Worm (Caenorhabditis elegans): ENCODE results near the gene che-12.
A peak's percentile ranks its signal among the peaks of the same experiment; 100 is the strongest.

Gene che-12

DNA sequence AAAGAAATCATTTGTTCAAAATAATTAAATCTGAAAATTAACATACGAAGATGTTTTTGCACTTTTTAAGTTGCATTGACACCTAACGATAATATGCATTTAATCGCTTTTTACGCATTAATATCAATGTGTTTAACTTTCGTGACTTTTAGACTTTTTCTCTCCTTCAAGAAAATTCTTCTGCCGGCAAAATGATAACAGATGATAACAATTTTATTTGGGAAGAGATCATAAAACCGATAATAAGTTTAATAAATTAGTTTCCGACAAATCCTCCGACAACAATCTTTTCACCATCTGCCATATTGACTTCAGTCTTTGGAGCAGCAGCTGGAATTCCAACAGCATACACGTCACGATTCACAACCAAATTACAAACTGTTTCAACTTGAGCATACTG, 27.1 kb downstream of the che-12 start (continued):
- TF ChIP-seq rbr-2 (tag; optimal IDR thresholded peaks at IDR 0.05) (no peak), vab-7 (GFP tag; IDR thresholded peaks at IDR 0.05) (no peak), hmg-1.1 (GFP tag; IDR thresholded peaks at IDR 0.05) (no peak), lin-29 (GFP tag; IDR thresholded peaks at IDR 0.05) (no peak), aha-1 (tag) (no peak), Y105C5A.15 (GFP tag; IDR thresholded peaks at IDR 0.05) (no peak), dpl-1 (GFP tag; optimal IDR thresholded peaks at IDR 0.05) (no peak), mxl-3 (GFP tag; optimal IDR thresholded peaks at IDR 0.05) (no peak), daf-16 (GFP tag; optimal IDR thresholded peaks at IDR 0.05) (no peak), daf-16 (tag; optimal IDR thresholded peaks at IDR 0.05) (peak; percentile 88), ctbp-1 (GFP tag; IDR thresholded peaks at IDR 0.05) (no peak), skn-1 (tag; optimal IDR thresholded peaks at IDR 0.05) (no peak), madf-9 (GFP tag; conservative IDR thresholded peaks at IDR 0.05) (no peak), T26A8.4 (GFP tag; IDR thresholded peaks at IDR 0.05) (no peak), set-16 (GFP tag; IDR thresholded peaks at IDR 0.05) (no peak), D1046.2 (GFP tag; IDR thresholded peaks at IDR 0.05) (no peak), snpc-1.2 (GFP tag; IDR thresholded peaks at IDR 0.05) (no peak), nhr-6 (tag; optimal IDR thresholded peaks at IDR 0.05) (no peak), arid-1 (GFP tag; conservative IDR thresholded peaks at IDR 0.05) (no peak), nhr-28 (tag; optimal IDR thresholded peaks at IDR 0.05) (peak; percentile 70), nhr-77 (tag; optimal IDR thresholded peaks at IDR 0.05) (peak; percentile 28), nhr-42 (GFP tag; IDR thresholded peaks at IDR 0.05) (no peak), nhr-237 (tag; optimal IDR thresholded peaks at IDR 0.05) (no peak), nhr-48 (tag; optimal IDR thresholded peaks at IDR 0.05) (no peak), ZK546.5 (tag; optimal IDR thresholded peaks at IDR 0.05) (no peak), lin-38 (GFP tag; IDR thresholded peaks at IDR 0.05) (no peak), ces-1 (GFP tag; optimal IDR thresholded peaks at IDR 0.05) (no peak), ceh-28 (tag; optimal IDR thresholded peaks at IDR 0.05) (no peak), nhr-11 (tag; optimal IDR thresholded peaks at IDR 0.05) (no peak), hlh-11 (tag; optimal IDR thresholded peaks at IDR 0.05) (peak; percentile 46), ama-1 (optimal IDR thresholded peaks at IDR 0.05) (no peak), lin-13 (GFP tag; optimal IDR thresholded peaks at IDR 0.05) (no peak), dmd-6 (GFP tag; IDR thresholded peaks at IDR 0.05) (peak; percentile 63), ceh-44 (GFP tag; IDR thresholded peaks at IDR 0.05) (no peak), dve-1 (tag; optimal IDR thresholded peaks at IDR 0.05; ENCODE audit: insufficient read depth) (peak; percentile 83)

DNA sequence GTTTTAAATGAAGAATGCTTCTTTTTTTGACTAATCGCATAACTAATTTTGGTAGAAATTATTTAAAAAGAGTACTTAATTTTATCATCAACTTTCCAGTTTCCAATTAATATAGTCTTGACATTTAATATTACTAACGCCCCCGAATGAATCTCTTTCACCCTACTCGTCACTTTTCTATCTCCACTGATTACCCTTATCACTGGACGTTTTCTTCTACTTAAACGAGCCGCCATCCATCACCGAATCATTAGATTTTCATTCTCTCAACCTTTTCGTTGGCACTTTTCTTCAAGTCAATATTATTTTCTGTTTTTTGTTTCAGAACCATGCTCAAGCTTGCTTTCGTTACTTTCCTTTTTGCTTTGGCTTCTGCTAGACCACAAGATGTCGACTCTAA, 29.6 kb downstream of the che-12 start, which contains the start of gene lys-1:
TSS of gene lys-1 (plus strand) at position 326 of the 400 bp plus-strand sequence.
- peak; percentile 48 for TF ChIP-seq hlh-11 (tag; optimal IDR thresholded peaks at IDR 0.05)
- TF ChIP-seq dve-1 (tag; optimal IDR thresholded peaks at IDR 0.05; ENCODE audit: insufficient read depth): peak; percentile 24
- TF ChIP-seq zfp-2 (tag; optimal IDR thresholded peaks at IDR 0.05): no peak
- TF ChIP-seq nhr-28 (tag; optimal IDR thresholded peaks at IDR 0.05): peak; percentile 68
- TF ChIP-seq pqm-1 (tag; optimal IDR thresholded peaks at IDR 0.05): peak; percentile 92
- no peak for TF ChIP-seq zip-2 (tag; optimal IDR thresholded peaks at IDR 0.05)
- no peak for TF ChIP-seq zip-11 (GFP tag; IDR thresholded peaks at IDR 0.05)
- TF ChIP-seq nhr-77 (tag; optimal IDR thresholded peaks at IDR 0.05): peak; percentile 8
- TF ChIP-seq F10B5.3 (tag; optimal IDR thresholded peaks at IDR 0.05): no peak
- no peak for TF ChIP-seq fkh-10 (GFP tag; optimal IDR thresholded peaks at IDR 0.05)
- no peak for TF ChIP-seq nhr-237 (tag; optimal IDR thresholded peaks at IDR 0.05)
- no peak for TF ChIP-seq ceh-44 (GFP tag; IDR thresholded peaks at IDR 0.05)
- no peak for TF ChIP-seq rbr-2 (tag; optimal IDR thresholded peaks at IDR 0.05)
- TF ChIP-seq tag-97 (GFP tag; IDR thresholded peaks at IDR 0.05): no peak
- no peak for TF ChIP-seq nhr-11 (tag; optimal IDR thresholded peaks at IDR 0.05)
- TF ChIP-seq spr-3 (GFP tag; optimal IDR thresholded peaks at IDR 0.05): no peak
- TF ChIP-seq pha-4 (GFP tag; IDR thresholded peaks at IDR 0.05): no peak
- no peak for TF ChIP-seq pha-4 (tag; optimal IDR thresholded peaks at IDR 0.05)
- no peak for TF ChIP-seq unc-62 (GFP tag; optimal IDR thresholded peaks at IDR 0.05 in 1 of 2)
- TF ChIP-seq unc-62 (tag; optimal IDR thresholded peaks at IDR 0.05): no peak
- no peak for TF ChIP-seq hif-1 (tag; optimal IDR thresholded peaks at IDR 0.05)
- no peak for TF ChIP-seq Y75B8A.6 (GFP tag; IDR thresholded peaks at IDR 0.05)
- no peak for TF ChIP-seq D1046.2 (GFP tag; IDR thresholded peaks at IDR 0.05)
- no peak for TF ChIP-seq dpl-1 (GFP tag; optimal IDR thresholded peaks at IDR 0.05)
- no peak for TF ChIP-seq nhr-48 (tag; optimal IDR thresholded peaks at IDR 0.05)
- peak; percentile 55 for TF ChIP-seq dmd-6 (GFP tag; IDR thresholded peaks at IDR 0.05)
- no peak for TF ChIP-seq ceh-20 (GFP tag; IDR thresholded peaks at IDR 0.05)
- no peak for TF ChIP-seq zag-1 (tag; optimal IDR thresholded peaks at IDR 0.05)
- TF ChIP-seq daf-16 (GFP tag; optimal IDR thresholded peaks at IDR 0.05): no peak
- TF ChIP-seq daf-16 (tag; optimal IDR thresholded peaks at IDR 0.05): peak; percentile 60
- TF ChIP-seq ceh-82 (tag; optimal IDR thresholded peaks at IDR 0.05): no peak
- no peak for TF ChIP-seq lin-13 (GFP tag; optimal IDR thresholded peaks at IDR 0.05)

Measured in whole organism, L4 larva.